Fruit fly (Drosophila melanogaster): ENCODE data around the gene RpS17.

- peak; percentile 97 for TF ChIP-seq CG6163 (GFP tag; IDR thresholded peaks at IDR 0.05)
- peak; percentile 91 for TF ChIP-seq salr (GFP tag; optimal IDR thresholded peaks at IDR 0.05)
- peak; percentile 96 for TF ChIP-seq achi (GFP tag; optimal IDR thresholded peaks at IDR 0.05)
- peak; percentile 88 for TF ChIP-seq CG11294 (GFP tag; IDR thresholded peaks at IDR 0.05)
- TF ChIP-seq Gug (GFP tag; IDR thresholded peaks at IDR 0.05) = peak; percentile 93
Measured at dm6 chr3L:9420054-9420818, 9.4 kb downstream of the RpS17 start.
